Worm (Caenorhabditis elegans): Measurements from ENCODE around the gene K10D11.2.

DNA sequence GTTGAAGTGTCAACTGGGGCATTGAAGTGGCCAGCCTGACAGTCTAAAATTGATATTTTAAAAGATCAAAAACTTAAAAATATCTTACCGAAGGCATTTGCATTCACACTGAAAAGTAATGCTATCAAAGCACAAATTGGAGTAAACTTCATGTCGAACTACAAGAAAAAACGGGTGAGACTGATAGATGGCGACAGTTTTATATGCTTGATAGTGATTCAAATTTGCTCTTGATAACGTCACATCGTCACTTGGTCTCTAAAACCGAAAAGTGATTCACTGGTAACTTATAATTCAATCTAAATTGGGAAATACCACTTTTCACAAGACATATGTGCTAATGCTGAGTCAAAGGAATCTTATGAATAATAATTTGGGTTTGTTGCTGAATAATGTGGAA lies 12.8 kb downstream of the K10D11.2 start, which contains the start of gene K10D11.5:
- no peak for TF ChIP-seq pha-4 (tag; optimal IDR thresholded peaks at IDR 0.05)
- TF ChIP-seq pqm-1 (tag; optimal IDR thresholded peaks at IDR 0.05): no peak
- no peak for TF ChIP-seq ztf-16 (tag; optimal IDR thresholded peaks at IDR 0.05)
- no peak for TF ChIP-seq hlh-6 (tag; optimal IDR thresholded peaks at IDR 0.05)
- no peak for TF ChIP-seq dve-1 (tag; optimal IDR thresholded peaks at IDR 0.05)
